Fruit fly (Drosophila melanogaster) whole organism: ENCODE data around the gene Chd64.

Experiments
- CG8478 ChIP-seq: fragments of >200 bp; optimal IDR thresholded peaks from 2 replicates; lab custom pipeline; 2018; ENCODE audit warnings: inconsistent platforms
- Dll ChIP-seq: fragments of >200 bp; optimal IDR thresholded peaks from 2 replicates; lab custom pipeline; 2017
- EcR ChIP-seq, 2 experiments: fragments of >200 bp; optimal IDR thresholded peaks; 2 replicates each; lab custom pipeline; 2017; ENCODE audit warnings: missing biosample characterization in 2 of 2, missing genetic modification characterization in 2 of 2, missing genetic modification reagents in 2 of 2
- pan ChIP-seq: fragments of >200 bp; optimal IDR thresholded peaks from 2 replicates; lab custom pipeline; 2017
- psq ChIP-seq: fragments of >200 bp; optimal IDR thresholded peaks from 2 replicates; lab custom pipeline; 2017
- usp ChIP-seq: fragments of >200 bp; optimal IDR thresholded peaks from 2 replicates; lab custom pipeline; 2017; ENCODE audit warnings: missing biosample characterization, missing genetic modification characterization, mixed read lengths

The Chd64 gene

DNA sequence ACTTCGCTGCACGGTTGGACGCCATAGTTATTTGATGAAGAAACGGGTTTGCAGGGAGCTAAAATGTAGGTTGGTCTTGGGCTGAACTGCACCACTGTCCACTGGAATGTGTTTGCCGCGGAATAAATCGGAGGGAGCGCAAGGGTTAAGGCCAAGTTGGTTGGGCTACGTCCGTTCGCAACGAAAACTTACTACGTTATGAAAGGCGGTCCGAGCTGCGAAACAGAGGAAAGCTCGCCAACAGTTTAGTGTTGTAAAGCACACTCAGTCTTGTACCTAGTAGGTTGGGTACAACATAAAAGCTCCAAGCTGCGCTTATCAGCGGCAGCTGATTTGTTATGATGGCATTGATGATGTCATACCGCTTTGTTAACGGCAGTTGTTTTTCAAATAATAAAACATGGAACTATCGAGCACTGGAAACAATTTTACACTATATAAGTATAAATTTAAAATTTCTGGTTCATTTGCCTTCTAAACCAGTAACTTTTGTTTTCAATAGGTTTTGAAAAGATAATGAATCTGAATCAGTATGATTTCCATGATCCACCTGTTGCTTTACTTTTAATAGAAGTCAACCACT lies at the start of gene Chd64:
Gene Chd64 (minus strand): TSS at position 204 of the 583 bp plus-strand sequence.
- TF ChIP-seq psq (lab: Kevin White, UChicago) (no peak), Dll (lab: Kevin White, UChicago) (no peak), EcR (GFP tag; optimal IDR thresholded peaks at IDR 0.05; lab: Kevin White, UChicago) (no peak), CG8478 (lab: Kevin White, UChicago) (no peak), usp (GFP tag; lab: Kevin White, UChicago) (no peak)

DNA sequence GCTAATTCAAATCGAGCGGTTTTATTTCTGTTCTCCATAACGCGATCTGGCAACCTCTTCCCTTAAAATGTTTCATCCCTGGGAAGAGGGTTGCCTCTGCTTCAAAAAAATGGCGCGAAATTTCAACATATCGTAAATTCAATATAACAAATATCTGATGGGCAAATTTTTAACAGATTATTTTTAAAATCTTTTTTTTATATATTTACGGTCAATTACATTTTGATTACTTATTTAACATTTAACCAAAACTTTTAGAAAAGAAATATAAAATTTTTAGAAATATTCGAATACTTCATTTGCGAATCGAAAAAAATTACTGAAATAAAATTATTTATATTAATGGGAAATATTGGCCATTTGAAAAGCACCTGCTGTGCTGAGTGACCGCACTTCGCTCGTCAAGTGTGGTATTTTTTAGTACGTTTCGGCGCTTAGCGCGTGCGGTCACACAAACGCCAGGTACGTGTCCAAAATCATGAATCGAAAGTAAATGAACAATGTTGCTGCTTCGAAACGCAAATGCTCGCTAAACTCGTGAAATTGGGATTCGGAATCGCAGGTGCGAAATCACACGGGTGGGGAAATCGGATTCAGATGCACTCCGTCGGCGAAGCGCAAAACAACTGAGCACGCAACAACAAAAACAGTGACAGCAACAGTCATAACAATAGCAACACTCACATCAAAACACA lies 47.9 kb upstream of the Chd64 start, which contains the start of gene Ero1L:
Gene Ero1L (plus strand): TSS at position 448 of the 695 bp plus-strand sequence.
- TF ChIP-seq EcR (GFP tag; optimal IDR thresholded peaks at IDR 0.05; lab: Kevin White, UChicago) (no peak), pan (lab: Kevin White, UChicago) (no peak), usp (GFP tag; lab: Kevin White, UChicago) (no peak), CG8478 (lab: Kevin White, UChicago) (no peak), Dll (lab: Kevin White, UChicago) (no peak)

DNA sequence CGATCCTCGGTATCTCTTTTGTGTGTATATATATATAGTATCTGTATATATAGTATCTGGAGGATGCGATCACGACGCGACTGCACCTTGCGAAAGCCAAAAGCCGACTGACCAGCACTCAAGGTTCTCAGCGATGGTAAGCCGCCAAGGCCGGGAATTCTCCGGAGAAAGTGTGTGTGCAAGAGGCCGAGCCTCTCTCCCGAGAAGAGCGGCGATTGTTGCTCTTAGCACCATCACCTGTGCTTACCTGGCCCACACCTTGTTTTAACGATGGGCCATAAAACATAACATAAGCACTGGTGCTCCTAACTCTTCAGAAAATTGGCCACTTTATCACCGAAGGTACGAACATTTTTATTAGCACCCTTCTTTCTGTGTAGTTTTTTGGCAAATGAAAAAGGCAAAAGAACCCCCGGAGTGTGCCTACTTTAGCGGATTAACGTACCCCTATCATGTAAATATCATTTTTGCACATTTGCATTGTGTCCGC lies 45.2 kb upstream of the Chd64 start, which contains the start of gene mas:
Gene mas (minus strand): TSS at position 112 of the 490 bp plus-strand sequence.
- TF ChIP-seq pan (lab: Kevin White, UChicago): no peak
- TF ChIP-seq EcR (GFP tag; optimal IDR thresholded peaks at IDR 0.05; lab: Kevin White, UChicago): no peak
- TF ChIP-seq usp (GFP tag; lab: Kevin White, UChicago): no peak
- no peak for TF ChIP-seq psq (lab: Kevin White, UChicago)
- TF ChIP-seq CG8478 (lab: Kevin White, UChicago): no peak
- no peak for TF ChIP-seq Dll (lab: Kevin White, UChicago)

DNA sequence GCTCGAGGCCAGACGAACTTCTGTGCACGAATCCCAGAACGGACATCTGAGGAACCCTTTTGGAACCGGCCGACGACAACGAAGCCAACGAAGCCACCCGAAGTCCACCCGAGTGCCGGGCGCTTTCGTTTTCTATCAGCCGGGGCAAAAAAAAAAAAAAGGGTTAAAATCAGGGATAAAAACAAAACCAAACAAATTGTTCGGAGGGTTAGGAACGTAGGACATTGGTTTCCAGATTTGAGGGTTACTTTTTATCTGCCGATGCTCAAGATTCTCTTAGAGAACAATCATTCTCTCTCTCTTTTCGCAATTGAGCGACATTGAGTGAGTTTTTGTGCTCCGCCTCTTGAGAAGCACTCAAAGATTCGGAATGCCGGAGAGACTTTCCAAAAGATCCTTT lies 38.7 kb upstream of the Chd64 start, which contains the start of gene nab:
Gene nab (minus strand): TSS at position 7 of the 400 bp plus-strand sequence.
- TF ChIP-seq usp (GFP tag; lab: Kevin White, UChicago) (no peak), Dll (lab: Kevin White, UChicago) (no peak), psq (lab: Kevin White, UChicago) (no peak), EcR (GFP tag; optimal IDR thresholded peaks at IDR 0.05; lab: Kevin White, UChicago) (no peak), pan (lab: Kevin White, UChicago) (no peak), CG8478 (lab: Kevin White, UChicago) (no peak)

DNA sequence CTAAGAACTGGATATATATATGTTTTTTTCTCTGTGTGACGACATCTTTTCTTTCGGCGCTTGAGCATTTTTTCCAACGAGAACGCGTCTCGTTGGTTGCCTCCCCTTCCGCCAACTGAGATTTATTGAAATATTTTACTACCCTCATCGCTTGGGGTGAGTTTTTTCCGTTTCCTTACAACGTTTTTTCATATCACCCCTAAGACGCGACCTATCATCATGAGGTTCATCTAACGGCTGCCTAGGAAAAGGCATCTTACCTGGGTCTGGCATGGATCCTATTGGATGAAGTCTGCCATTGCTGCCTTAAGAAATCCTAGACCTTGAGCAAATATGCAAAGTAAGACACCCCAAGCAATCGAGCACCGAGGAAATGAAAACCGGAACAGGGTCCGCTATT lies 37.1 kb upstream of the Chd64 start:
- TF ChIP-seq EcR (GFP tag; optimal IDR thresholded peaks at IDR 0.05; lab: Kevin White, UChicago) (no peak), psq (lab: Kevin White, UChicago) (no peak), Dll (lab: Kevin White, UChicago) (no peak), usp (GFP tag; lab: Kevin White, UChicago) (no peak), pan (lab: Kevin White, UChicago) (no peak), CG8478 (lab: Kevin White, UChicago) (no peak)

DNA sequence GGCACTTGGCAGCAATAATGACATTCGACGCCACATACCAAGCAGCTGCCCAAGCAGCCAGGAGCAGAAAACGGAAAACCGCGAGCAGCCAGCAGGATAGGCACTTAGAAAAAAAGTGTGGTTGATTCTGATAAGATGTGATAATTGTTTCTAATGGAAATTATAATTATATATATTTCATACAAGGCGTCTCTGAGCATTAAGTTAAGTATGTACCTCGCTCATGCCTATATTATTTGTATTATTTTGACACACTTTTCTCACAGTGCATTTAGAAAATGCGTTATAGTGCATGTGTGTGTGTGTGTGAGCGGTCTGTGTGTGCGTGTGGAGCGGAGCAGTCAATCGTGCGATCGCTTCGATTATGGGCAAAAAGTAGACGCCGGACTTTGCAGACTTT lies 36.2 kb upstream of the Chd64 start:
- TF ChIP-seq pan (lab: Kevin White, UChicago): no peak
- TF ChIP-seq CG8478 (lab: Kevin White, UChicago): no peak
- no peak for TF ChIP-seq psq (lab: Kevin White, UChicago)
- TF ChIP-seq usp (GFP tag; lab: Kevin White, UChicago): no peak
- TF ChIP-seq Dll (lab: Kevin White, UChicago): no peak
- TF ChIP-seq EcR (GFP tag; optimal IDR thresholded peaks at IDR 0.05; lab: Kevin White, UChicago): no peak

DNA sequence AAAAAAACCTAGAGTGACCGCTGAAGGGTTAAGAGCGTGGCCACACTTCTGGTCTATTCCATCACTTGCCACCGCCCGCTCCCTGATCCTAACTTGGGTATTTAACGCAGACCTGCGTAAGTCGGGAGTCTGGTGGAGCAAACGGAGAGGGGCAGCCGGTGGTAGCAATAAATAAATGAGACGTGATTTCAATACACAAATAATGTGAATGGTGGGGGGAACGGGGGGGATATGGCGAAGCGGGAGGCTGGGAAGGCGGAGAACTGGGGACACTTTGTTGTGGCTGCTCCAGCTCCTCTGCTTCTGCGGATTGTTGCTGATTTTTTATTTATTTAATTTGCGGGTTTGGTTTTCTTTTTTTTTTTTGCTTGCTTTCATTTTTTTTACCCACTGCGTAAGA lies 35.7 kb upstream of the Chd64 start:
- TF ChIP-seq usp (GFP tag; lab: Kevin White, UChicago): no peak
- no peak for TF ChIP-seq Dll (lab: Kevin White, UChicago)
- TF ChIP-seq EcR (GFP tag; optimal IDR thresholded peaks at IDR 0.05; lab: Kevin White, UChicago): no peak
- TF ChIP-seq pan (lab: Kevin White, UChicago): no peak
- no peak for TF ChIP-seq CG8478 (lab: Kevin White, UChicago)
- no peak for TF ChIP-seq psq (lab: Kevin White, UChicago)

DNA sequence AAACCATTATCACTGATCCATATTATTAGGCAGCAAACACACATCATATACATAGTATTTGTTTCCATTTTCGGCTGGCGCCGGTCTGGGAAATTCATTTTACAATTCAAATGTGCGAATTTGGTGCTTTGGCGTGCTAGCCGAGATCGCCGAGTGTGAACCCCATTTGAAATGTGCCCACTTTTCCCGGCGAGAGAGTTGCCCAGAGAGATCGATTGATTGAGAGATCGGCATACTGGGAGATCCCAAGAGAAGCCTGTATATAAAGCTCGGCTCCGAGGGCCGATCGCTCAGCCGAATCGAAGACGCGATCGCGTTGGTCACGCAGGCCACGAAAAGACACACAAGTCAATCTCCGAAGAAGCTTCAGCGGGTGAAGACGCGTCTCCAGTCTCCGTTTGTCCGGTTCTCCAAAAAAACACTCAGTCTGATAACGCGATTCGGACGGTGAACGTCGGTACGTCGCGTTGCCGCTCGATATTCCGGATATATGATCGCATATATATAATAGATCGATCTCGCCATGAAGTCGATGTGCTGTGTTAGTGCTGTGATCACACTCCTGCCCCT lies 26.3 kb upstream of the Chd64 start, which contains the start of gene CG1299:
Gene CG1299 (plus strand): TSS at position 291 of the 570 bp plus-strand sequence.
- TF ChIP-seq CG8478 (lab: Kevin White, UChicago): no peak
- no peak for TF ChIP-seq psq (lab: Kevin White, UChicago)
- TF ChIP-seq EcR (GFP tag; optimal IDR thresholded peaks at IDR 0.05; lab: Kevin White, UChicago): no peak
- no peak for TF ChIP-seq usp (GFP tag; lab: Kevin White, UChicago)
- no peak for TF ChIP-seq pan (lab: Kevin White, UChicago)
- TF ChIP-seq Dll (lab: Kevin White, UChicago): no peak

DNA sequence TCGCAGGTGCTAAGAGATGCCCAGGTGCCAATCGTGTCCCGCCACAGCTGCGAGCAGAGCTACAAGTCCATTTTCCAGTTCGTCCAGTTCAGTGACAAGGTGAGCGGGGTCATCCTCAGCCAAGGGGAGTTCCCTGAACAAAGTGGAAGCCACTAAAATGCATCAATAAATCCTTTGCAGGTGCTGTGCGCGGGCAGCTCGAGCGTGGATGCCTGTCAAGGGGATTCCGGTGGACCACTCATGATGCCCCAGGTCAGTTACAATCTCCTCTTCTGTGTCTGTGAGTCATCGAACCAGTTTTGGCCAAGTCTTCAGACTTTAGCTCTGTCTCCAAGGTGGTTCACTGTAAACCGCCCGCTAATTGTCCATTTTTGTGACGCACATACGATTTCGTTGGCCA lies 23.0 kb upstream of the Chd64 start:
- TF ChIP-seq psq (lab: Kevin White, UChicago): no peak
- TF ChIP-seq pan (lab: Kevin White, UChicago): no peak
- no peak for TF ChIP-seq CG8478 (lab: Kevin White, UChicago)
- TF ChIP-seq usp (GFP tag; lab: Kevin White, UChicago): no peak
- TF ChIP-seq EcR (GFP tag; optimal IDR thresholded peaks at IDR 0.05; lab: Kevin White, UChicago): no peak
- TF ChIP-seq Dll (lab: Kevin White, UChicago): no peak

DNA sequence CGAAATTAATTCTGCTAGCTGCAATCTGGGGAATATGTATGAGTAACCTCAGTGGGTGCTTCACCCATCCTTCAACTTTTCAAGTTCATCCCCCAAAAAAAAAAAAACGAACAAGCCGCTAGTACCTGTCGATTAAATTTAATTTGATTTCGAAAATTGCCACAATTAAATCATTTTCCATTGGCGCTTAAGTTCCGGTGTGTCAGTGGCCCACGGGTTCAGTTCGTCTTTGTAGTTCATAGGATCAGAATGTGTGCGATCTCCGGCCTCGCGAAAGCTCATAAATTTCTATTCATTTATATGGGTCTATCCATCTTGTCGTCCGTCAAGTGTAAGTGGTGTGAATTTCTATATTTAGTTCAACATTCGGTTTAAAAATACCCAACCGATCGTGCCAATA lies 19.9 kb upstream of the Chd64 start, which contains the start of gene CG32260:
Gene CG32260 (plus strand): TSS at position 301 of the 400 bp plus-strand sequence.
- TF ChIP-seq Dll (lab: Kevin White, UChicago) (no peak), EcR (GFP tag; optimal IDR thresholded peaks at IDR 0.05; lab: Kevin White, UChicago) (no peak)

DNA sequence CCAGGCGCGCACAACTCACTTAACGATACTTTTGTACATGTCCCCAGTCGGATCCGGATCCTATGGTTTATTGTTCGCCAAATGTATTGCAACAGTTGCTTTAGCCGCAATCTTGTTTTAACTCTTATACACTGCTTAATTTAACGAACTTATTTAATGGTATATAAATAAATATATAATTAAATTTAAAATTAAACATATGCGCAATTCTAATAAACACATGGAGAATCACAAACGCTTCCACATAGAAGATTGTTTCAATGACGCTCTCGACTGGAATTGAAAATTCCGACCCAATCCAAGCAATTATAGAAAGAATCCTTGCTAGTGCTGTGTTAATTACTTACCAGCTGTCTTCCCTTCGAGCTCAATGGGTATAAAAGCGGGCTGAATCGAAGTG lies 19.0 kb upstream of the Chd64 start, which contains the start of gene Akh:
Gene Akh (plus strand): TSS at position 301 of the 400 bp plus-strand sequence.
- TF ChIP-seq CG8478 (lab: Kevin White, UChicago): no peak
